Fruit fly (Drosophila melanogaster) whole organism, prepupa: ENCODE data around the gene psd.

Experiments used
- CG3032 ChIP-seq: fragments of 200-800 bp; optimal IDR thresholded peaks from 2 replicates; lab custom pipeline; 2019; ENCODE audit warnings: missing biosample characterization, mild to moderate bottlenecking, missing genetic modification characterization, moderate library complexity
- CG6792 ChIP-seq: fragments of 200-800 bp; sonication (Bioruptor generic); optimal IDR thresholded peaks from 3 replicates; lab custom pipeline; 2016; ENCODE audit warnings: missing biosample characterization, missing genetic modification characterization
- Hr4 ChIP-seq: fragments of 200-800 bp; sonication (Bioruptor generic); optimal IDR thresholded peaks from 3 replicates; lab custom pipeline; 2016; ENCODE audit warnings: missing biosample characterization, missing genetic modification characterization
- Lpt ChIP-seq: fragments of 200-800 bp; sonication (Bioruptor generic); optimal IDR thresholded peaks from 3 replicates; lab custom pipeline; 2016; ENCODE audit warnings: missing biosample characterization, missing genetic modification characterization
- Sox102F ChIP-seq: fragments of 200-800 bp; sonication (Bioruptor generic); optimal IDR thresholded peaks from 2 replicates; lab custom pipeline; 2016; ENCODE audit warnings: missing biosample characterization, mild to moderate bottlenecking, missing genetic modification characterization
- dac ChIP-seq: fragments of 200-800 bp; sonication (Bioruptor generic); optimal IDR thresholded peaks from 2 replicates; lab custom pipeline; 2017; ENCODE audit warnings: missing biosample characterization, mild to moderate bottlenecking, missing genetic modification characterization

DNA sequence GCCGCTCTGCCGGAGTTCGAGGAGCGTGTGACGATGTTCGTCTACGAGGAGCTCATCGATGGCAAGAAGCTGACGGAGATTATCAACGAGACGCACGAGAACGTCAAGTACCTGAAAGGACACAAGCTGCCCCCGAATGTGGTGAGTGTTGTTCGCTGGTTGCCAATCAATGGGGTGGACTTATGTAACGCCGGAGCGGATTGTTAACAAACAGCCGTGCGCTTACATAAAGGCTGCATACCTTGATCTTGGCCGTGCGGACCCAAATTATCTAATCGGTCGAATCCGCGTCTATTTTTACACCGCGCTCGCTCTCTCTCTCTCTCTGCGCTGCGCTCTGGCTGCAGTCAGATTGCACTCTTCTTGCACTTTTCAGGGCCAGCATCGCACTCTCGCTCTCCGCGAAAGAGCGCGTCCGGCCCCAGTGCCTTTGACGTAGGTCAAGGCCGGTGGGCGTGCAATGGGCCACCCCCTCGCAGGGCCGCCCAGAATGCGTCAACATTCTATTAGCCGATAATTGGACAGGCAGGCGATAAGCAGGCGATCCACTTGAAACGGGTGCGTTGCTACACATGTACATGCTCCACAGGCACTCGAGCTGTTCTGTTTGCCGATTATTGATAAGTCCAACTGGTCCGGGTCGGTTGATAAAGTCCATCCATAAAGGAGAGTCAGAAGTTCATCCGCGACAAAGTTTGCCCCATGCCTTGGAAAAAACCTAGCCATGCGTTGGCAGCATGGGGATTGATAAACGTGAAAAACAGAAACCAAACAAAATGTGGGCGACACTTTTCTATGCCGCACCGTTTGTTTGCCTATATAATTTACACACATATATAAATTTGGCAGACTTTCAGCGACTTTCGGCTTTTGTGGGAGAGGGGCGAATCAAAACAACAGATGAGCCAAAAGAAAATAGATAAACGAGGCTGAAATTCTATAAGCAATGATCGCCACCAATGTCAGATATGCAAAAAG is 20.2 kb downstream of the psd start:
- TF ChIP-seq CG6792 (GFP tag; lab: Kevin White, UChicago) (no peak), dac (GFP tag; lab: Kevin White, UChicago) (no peak), Lpt (GFP tag; lab: Kevin White, UChicago) (no peak), Sox102F (GFP tag; lab: Kevin White, UChicago) (no peak), CG3032 (tag; lab: Kevin White, UChicago) (no peak), Hr4 (GFP tag; lab: Kevin White, UChicago) (no peak)
